Fruit fly (Drosophila melanogaster): Measurements from ENCODE around the gene dop.

Gene dop

DNA sequence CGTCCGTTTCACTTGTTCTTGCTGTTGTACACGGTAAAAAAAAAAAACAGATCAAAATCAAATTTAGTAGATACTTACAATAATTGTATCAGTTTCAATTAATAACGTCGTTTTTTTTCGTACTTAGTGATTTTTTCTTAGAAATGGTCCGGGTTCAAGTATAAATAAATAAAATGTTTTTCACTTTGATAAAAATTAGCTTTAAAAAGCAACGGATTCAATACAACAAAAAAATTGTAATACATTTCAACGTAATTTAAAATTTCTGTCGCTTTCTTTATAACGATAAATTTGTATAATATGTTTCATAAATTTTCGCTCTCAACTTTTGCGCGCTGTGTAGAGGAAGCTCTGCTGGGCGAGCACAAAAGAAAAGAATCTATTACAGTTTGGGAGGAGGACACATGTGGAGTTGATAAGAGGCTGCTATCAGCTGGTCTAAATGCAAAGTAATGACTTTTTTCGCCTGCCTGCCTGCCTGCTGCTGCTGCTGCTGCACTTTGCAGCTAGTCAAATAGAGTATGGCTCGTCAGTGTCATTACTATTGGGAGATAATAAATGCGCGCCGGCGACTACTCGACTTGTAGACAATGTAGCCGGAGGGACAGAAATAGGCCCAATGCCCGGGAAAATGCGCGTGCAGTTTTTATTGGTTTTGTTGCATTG, 27.8 kb upstream of the dop start (continued):
- TF ChIP-seq Myb (GFP tag; optimal IDR thresholded peaks at IDR 0.05) (peak; percentile 12), sqz (GFP tag; optimal IDR thresholded peaks at IDR 0.05) (peak; percentile 32), Mad (GFP tag; optimal IDR thresholded peaks at IDR 0.05) (peak; percentile 1), seq (GFP tag; IDR thresholded peaks at IDR 0.05) (peak; percentile 62), Hr51 (GFP tag; optimal IDR thresholded peaks at IDR 0.05) (peak; percentile 14 to 86), slou (GFP tag; optimal IDR thresholded peaks at IDR 0.05) (no peak), CG13424 (tag; optimal IDR thresholded peaks at IDR 0.05) (peak; percentile 71), NC2α (GFP tag; optimal IDR thresholded peaks at IDR 0.05) (no peak), her (GFP tag; optimal IDR thresholded peaks at IDR 0.05) (peak; percentile 4), hb (GFP tag; IDR thresholded peaks at IDR 0.05; ENCODE audit: partially characterized antibody) (no peak), pho (GFP tag; optimal IDR thresholded peaks at IDR 0.05) (no peak), CG3407 (GFP tag; optimal IDR thresholded peaks at IDR 0.05) (peak; percentile 55), ato (GFP tag; IDR thresholded peaks at IDR 0.05; ENCODE audit: partially characterized antibody) (no peak), ase (GFP tag; IDR thresholded peaks at IDR 0.05) (peak; percentile 41; the same call in 1 of the 3 replicates), Elba2 (GFP tag; optimal IDR thresholded peaks at IDR 0.05) (no peak), CG12659 (GFP tag; optimal IDR thresholded peaks at IDR 0.05) (peak; percentile 65), gsb-n (tag; optimal IDR thresholded peaks at IDR 0.05) (peak; percentile 64), HmgD (GFP tag; optimal IDR thresholded peaks at IDR 0.05) (no peak), kay (GFP tag; optimal IDR thresholded peaks at IDR 0.05) (no peak), Hsf (GFP tag; optimal IDR thresholded peaks at IDR 0.05) (peak; percentile 67), stc (GFP tag; IDR thresholded peaks at IDR 0.05) (peak; percentile 62), CG7556 (GFP tag; optimal IDR thresholded peaks at IDR 0.05) (peak; percentile 82), aop (GFP tag; IDR thresholded peaks at IDR 0.05) (no peak), Six4 (GFP tag; optimal IDR thresholded peaks at IDR 0.05) (peak; percentile 0), Mes4 (GFP tag; optimal IDR thresholded peaks at IDR 0.05) (peak; percentile 2), pan (optimal IDR thresholded peaks at IDR 0.05) (no peak), pan (GFP tag; optimal IDR thresholded peaks at IDR 0.05 in 1 of 2, IDR thresholded peaks at IDR 0.05 in 1 of 2) (peak in 1 of 2 experiments; percentile 66), CG8388 (GFP tag; optimal IDR thresholded peaks at IDR 0.05) (peak; percentile 77), gt (GFP tag; IDR thresholded peaks at IDR 0.05) (no peak), Meics (GFP tag; optimal IDR thresholded peaks at IDR 0.05) (peak; percentile 66), cad (GFP tag; optimal IDR thresholded peaks at IDR 0.05) (no peak), corto (GFP tag; optimal IDR thresholded peaks at IDR 0.05) (no peak), chn (GFP tag; optimal IDR thresholded peaks at IDR 0.05) (peak; percentile 19), CG11504 (tag; optimal IDR thresholded peaks at IDR 0.05) (peak; percentile 85), E2f1 (GFP tag; IDR thresholded peaks at IDR 0.05) (no peak; the same call in 1 of the 2 replicates), CG8089 (GFP tag; optimal IDR thresholded peaks at IDR 0.05) (no peak), wek (GFP tag; optimal IDR thresholded peaks at IDR 0.05) (no peak), scrt (GFP tag; optimal IDR thresholded peaks at IDR 0.05) (peak; percentile 49), CG11695 (GFP tag; IDR thresholded peaks at IDR 0.05) (peak; percentile 73; the same call in 2 of the 3 replicates), gro (GFP tag; optimal IDR thresholded peaks at IDR 0.05) (peak; percentile 20), CG12236 (GFP tag; optimal IDR thresholded peaks at IDR 0.05) (peak; percentile 25), Usf (GFP tag; optimal IDR thresholded peaks at IDR 0.05) (peak; percentile 1), pnt (GFP tag; optimal IDR thresholded peaks at IDR 0.05) (peak; percentile 2), crc (GFP tag; optimal IDR thresholded peaks at IDR 0.05) (peak; percentile 8), so (GFP tag; IDR thresholded peaks at IDR 0.05) (no peak), Med (GFP tag) (peak; percentile 42), CG2889 (GFP tag; IDR thresholded peaks at IDR 0.05) (no peak), Blimp-1 (GFP tag; optimal IDR thresholded peaks at IDR 0.05) (peak; percentile 68), br (optimal IDR thresholded peaks at IDR 0.05) (no peak), Fer1 (GFP tag; optimal IDR thresholded peaks at IDR 0.05) (peak; percentile 55), pzg (GFP tag; optimal IDR thresholded peaks at IDR 0.05) (no peak)

All from whole organism, embryonic.